Worm (Caenorhabditis elegans) whole organism, L3 larva: ENCODE results near the gene msp-49.
"Not testable (repeated sequence)": the region's sequence is repeated elsewhere in the genome, so short reads cannot be mapped to it uniquely, and the experiment has no call there.

Experiments used
- R02D3.7 ChIP-seq: fragments of 150-350 bp; optimal IDR thresholded peaks from 2 replicates; lab custom pipeline; 2014; ENCODE audit warnings: missing biosample characterization, missing genetic modification characterization
- aly-2 ChIP-seq: fragments of 150-350 bp; optimal IDR thresholded peaks from 2 replicates; lab custom pipeline; 2014; ENCODE audit warnings: missing biosample characterization, missing genetic modification characterization
- ceh-16 ChIP-seq: sonication (generic microtip); optimal IDR thresholded peaks from 2 replicates; lab custom pipeline; 2017; ENCODE audit warnings: missing biosample characterization, missing genetic modification characterization
- ceh-28 ChIP-seq: fragments of 150-350 bp; optimal IDR thresholded peaks from 2 replicates; lab custom pipeline; 2014; ENCODE audit warnings: missing biosample characterization, missing genetic modification reagents, missing genetic modification characterization
- ceh-82 ChIP-seq: fragments of 150-350 bp; optimal IDR thresholded peaks from 2 replicates; lab custom pipeline; 2014; ENCODE audit warnings: missing biosample characterization, missing genetic modification characterization
- ceh-9 ChIP-seq: sonication (generic microtip); optimal IDR thresholded peaks from 2 replicates; lab custom pipeline; 2018; ENCODE audit warnings: missing biosample characterization, missing genetic modification characterization
- daf-12 ChIP-seq: fragments of 150-350 bp; optimal IDR thresholded peaks from 2 replicates; lab custom pipeline; 2014; ENCODE audit warnings: missing biosample characterization, missing genetic modification reagents, missing genetic modification characterization
- elt-2 ChIP-seq: sonication (generic microtip); optimal IDR thresholded peaks from 2 replicates; lab custom pipeline; 2016; ENCODE audit warnings: missing genetic modification reagents, mild to moderate bottlenecking, missing genetic modification characterization, missing compliant biosample characterization
- elt-3 ChIP-seq, 3 experiments: fragments of 150-350 bp in 1 of 3; sonication (generic microtip) in 2 of 3; optimal IDR thresholded peaks; 2 replicates in 2 of 3; 4 replicates in 1 of 3; lab custom pipeline; 2014 to 2017; ENCODE audit warnings: missing biosample characterization in 3 of 3, missing genetic modification characterization in 3 of 3
- fkh-10 ChIP-seq: sonication (generic microtip); optimal IDR thresholded peaks from 2 replicates; lab custom pipeline; 2017; ENCODE audit warnings: missing biosample characterization, missing genetic modification reagents, missing genetic modification characterization
- fkh-2 ChIP-seq: fragments of 150-350 bp; optimal IDR thresholded peaks from 2 replicates; lab custom pipeline; 2014; ENCODE audit warnings: missing biosample characterization, missing genetic modification reagents, missing genetic modification characterization
- jun-1 ChIP-seq: fragments of 150-350 bp; optimal IDR thresholded peaks from 2 replicates; lab custom pipeline; 2014; ENCODE audit warnings: missing biosample characterization, missing genetic modification reagents, missing genetic modification characterization
- lin-15B ChIP-seq: fragments of 150-350 bp; optimal IDR thresholded peaks from 2 replicates; lab custom pipeline; 2014; ENCODE audit warnings: missing biosample characterization, missing genetic modification characterization
- lin-39 ChIP-seq: fragments of 150-350 bp; optimal IDR thresholded peaks from 2 replicates; lab custom pipeline; 2018; ENCODE audit warnings: missing biosample characterization, missing genetic modification reagents, missing genetic modification characterization
- lsy-12 ChIP-seq: sonication (generic microtip); optimal IDR thresholded peaks from 2 replicates; lab custom pipeline; 2016; ENCODE audit warnings: mild to moderate bottlenecking, missing genetic modification characterization, missing compliant biosample characterization
- mdl-1 ChIP-seq: fragments of 150-350 bp; optimal IDR thresholded peaks from 2 replicates; lab custom pipeline; 2014; ENCODE audit warnings: missing biosample characterization, missing genetic modification characterization
- nhr-11 ChIP-seq: fragments of 150-350 bp; optimal IDR thresholded peaks from 2 replicates; lab custom pipeline; 2014; ENCODE audit warnings: missing biosample characterization, missing genetic modification characterization
- nhr-12 ChIP-seq: fragments of 150-350 bp; optimal IDR thresholded peaks from 2 replicates; lab custom pipeline; 2014; ENCODE audit warnings: missing biosample characterization, missing genetic modification characterization
- nhr-25 ChIP-seq: sonication (generic microtip); optimal IDR thresholded peaks from 2 replicates; lab custom pipeline; 2017; ENCODE audit warnings: missing biosample characterization, missing genetic modification characterization
- nhr-28 ChIP-seq: fragments of 150-350 bp; optimal IDR thresholded peaks from 2 replicates; lab custom pipeline; 2014; ENCODE audit warnings: missing biosample characterization, missing genetic modification characterization
- nhr-43 ChIP-seq: sonication (generic microtip); optimal IDR thresholded peaks from 2 replicates; lab custom pipeline; 2016; ENCODE audit warnings: mild to moderate bottlenecking, missing genetic modification characterization, missing compliant biosample characterization; ENCODE audit not compliant: poor library complexity, severe bottlenecking
- nhr-67 ChIP-seq: fragments of 150-350 bp; optimal IDR thresholded peaks from 2 replicates; lab custom pipeline; 2014; ENCODE audit warnings: missing biosample characterization, missing genetic modification characterization
- nhr-76 ChIP-seq: fragments of 150-350 bp; sonication (generic microtip); optimal IDR thresholded peaks from 5 replicates; lab custom pipeline; 2014; ENCODE audit warnings: missing biosample characterization, missing genetic modification characterization
- pha-4 ChIP-seq: fragments of 150-350 bp; optimal IDR thresholded peaks from 2 replicates; lab custom pipeline; 2014; ENCODE audit warnings: missing biosample characterization, missing genetic modification reagents, missing genetic modification characterization
- sea-2 ChIP-seq: fragments of 150-350 bp; sonication (generic microtip); optimal IDR thresholded peaks from 4 replicates; lab custom pipeline; 2014; ENCODE audit warnings: missing biosample characterization, missing genetic modification reagents, missing genetic modification characterization
- skn-1 ChIP-seq: fragments of 150-350 bp; optimal IDR thresholded peaks from 2 replicates; lab custom pipeline; 2014; ENCODE audit warnings: missing biosample characterization, missing genetic modification characterization
- snpc-4 ChIP-seq: fragments of 150-350 bp; optimal IDR thresholded peaks from 2 replicates; lab custom pipeline; 2014; ENCODE audit warnings: missing biosample characterization, missing genetic modification characterization
- tbx-2 ChIP-seq: sonication (generic microtip); optimal IDR thresholded peaks from 2 replicates; lab custom pipeline; 2016; ENCODE audit warnings: mild to moderate bottlenecking, missing genetic modification characterization, missing compliant biosample characterization
- unc-39 ChIP-seq: sonication (generic microtip); optimal IDR thresholded peaks from 4 replicates; lab custom pipeline; 2017; ENCODE audit warnings: missing biosample characterization, missing genetic modification characterization
- unc-62 ChIP-seq: fragments of 150-350 bp; sonication (generic microtip); optimal IDR thresholded peaks from 4 replicates; lab custom pipeline; 2014; ENCODE audit warnings: missing biosample characterization, missing genetic modification reagents, missing genetic modification characterization
- zag-1 ChIP-seq: fragments of 150-350 bp; optimal IDR thresholded peaks from 2 replicates; lab custom pipeline; 2014; ENCODE audit warnings: missing biosample characterization, missing genetic modification characterization
- ztf-11 ChIP-seq: fragments of 150-350 bp; optimal IDR thresholded peaks from 2 replicates; lab custom pipeline; 2014; ENCODE audit warnings: missing biosample characterization, missing genetic modification characterization
- ztf-4 ChIP-seq: fragments of 150-350 bp; optimal IDR thresholded peaks from 2 replicates; lab custom pipeline; 2014; ENCODE audit warnings: missing biosample characterization, missing genetic modification characterization

Gene msp-49

DNA sequence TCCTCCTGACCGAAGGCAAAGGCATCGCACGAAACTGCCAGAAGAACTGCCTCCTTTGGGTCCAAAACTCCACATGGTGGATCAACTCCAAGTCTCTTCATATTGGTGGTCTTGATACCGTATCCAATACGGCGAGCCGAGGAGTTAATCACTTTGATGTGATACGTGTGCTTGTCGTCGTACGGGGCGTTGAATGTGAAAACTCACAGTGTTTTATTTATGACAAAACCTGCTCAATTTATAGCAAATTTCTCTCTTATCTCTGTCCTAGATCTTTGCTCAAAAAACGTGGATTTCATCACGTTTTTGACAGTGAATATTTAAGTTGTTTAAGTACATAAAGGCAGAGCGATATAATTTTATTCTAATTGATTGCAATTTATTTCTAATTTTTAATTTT, 35.4 kb upstream of the msp-49 start, which contains the start of gene F58A6.9:
Gene F58A6.9 (minus strand): TSS at position 101 of the 400 bp plus-strand sequence.
- not testable (repeated sequence) for TF ChIP-seq nhr-28; R02D3.7; lsy-12 (tag; lab: Kevin White, UChicago)
- TF ChIP-seq, all 47 proteins: peak for 0; not testable (repeated sequence) for 47

DNA sequence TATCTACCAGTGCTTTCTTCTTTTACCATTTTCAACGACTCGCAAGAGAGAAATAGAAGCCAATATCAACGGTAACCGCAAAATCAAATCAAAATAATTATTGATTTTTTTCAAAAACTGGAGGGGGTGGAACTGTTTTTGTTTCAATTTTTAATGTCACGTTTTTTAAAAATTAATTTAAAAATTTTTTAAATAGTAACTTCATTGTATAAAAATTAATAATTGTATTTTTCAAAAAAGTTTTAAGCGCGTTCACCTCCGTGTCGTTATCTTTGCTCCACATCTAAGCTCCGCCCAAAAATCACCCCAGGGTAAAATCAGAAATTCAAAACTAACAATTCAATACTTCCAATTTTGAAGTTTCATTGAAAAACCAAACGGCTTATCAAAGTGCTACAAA, 33.1 kb upstream of the msp-49 start, which contains the start of gene C27D6.11:
Gene C27D6.11 (minus strand): TSS at position 101 of the 400 bp plus-strand sequence.
- TF ChIP-seq nhr-25 (no peak), unc-39 (tag; lab: Kevin White, UChicago) (no peak), ceh-82 (no peak), nhr-28 (no peak), elt-2 (no peak), pha-4 (tag; lab: Kevin White, UChicago) (no peak), zag-1 (tag; lab: Kevin White, UChicago) (no peak), lin-15B (no peak), R02D3.7 (no peak), nhr-67 (tag; lab: Kevin White, UChicago) (no peak), lin-39 (tag; lab: Kevin White, UChicago) (no peak), elt-3 (tag; optimal IDR thresholded peaks at IDR 0.05; lab: Kevin White, UChicago) (no peak), nhr-76 (no peak), lsy-12 (tag; lab: Kevin White, UChicago) (no peak), mdl-1 (tag; lab: Kevin White, UChicago) (no peak), tbx-2 (no peak), ceh-9 (tag; lab: Kevin White, UChicago) (no peak)

DNA sequence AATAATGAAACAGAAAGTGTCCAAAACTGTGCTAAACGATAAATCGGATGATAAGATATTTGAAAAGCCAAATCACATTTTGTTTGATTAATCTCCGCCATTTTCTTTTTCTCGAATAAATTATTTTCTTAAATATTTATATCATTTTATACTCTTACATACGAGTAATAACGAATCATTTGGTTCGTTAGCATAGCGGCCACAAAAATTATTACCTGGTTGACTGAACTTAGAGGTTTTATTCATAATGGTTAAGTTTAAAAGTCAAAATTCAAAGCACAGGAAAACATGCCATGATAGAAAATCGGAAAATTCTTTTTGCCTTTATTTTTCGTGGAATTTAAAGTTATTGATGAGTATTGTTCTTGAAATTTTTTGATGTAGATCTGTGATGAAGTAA, 30.9 kb upstream of the msp-49 start, which contains the start of gene srb-5:
Gene srb-5 (minus strand): TSS at position 101 of the 400 bp plus-strand sequence.
- TF ChIP-seq nhr-43 (tag; lab: Kevin White, UChicago) (no peak), nhr-11 (tag; lab: Kevin White, UChicago) (no peak), R02D3.7 (no peak), ceh-16 (no peak), snpc-4 (no peak), skn-1 (tag; lab: Kevin White, UChicago) (no peak), ztf-11 (tag; lab: Kevin White, UChicago) (no peak), unc-62 (GFP tag; lab: Kevin White, UChicago) (no peak), elt-2 (no peak), ztf-4 (no peak), tbx-2 (no peak), pha-4 (tag; lab: Kevin White, UChicago) (no peak), nhr-76 (no peak), daf-12 (tag; lab: Kevin White, UChicago) (no peak), lin-39 (tag; lab: Kevin White, UChicago) (no peak), ceh-28 (tag; lab: Kevin White, UChicago) (no peak), fkh-10 (no peak), fkh-2 (tag; lab: Kevin White, UChicago) (no peak)
- TF ChIP-seq, all 47 proteins: peak for 0

ce11 chrII:5166738-5167137, 27.4 kb upstream of the msp-49 start, which contains the start of gene srb-3:
Gene srb-3, minus strand, starts transcription at chrII:5166838.
- TF ChIP-seq elt-3 (tag; optimal IDR thresholded peaks at IDR 0.05; lab: Kevin White, UChicago) (no peak), nhr-28 (no peak), aly-2 (tag; lab: Kevin White, UChicago) (no peak), ceh-16 (no peak), sea-2 (GFP tag; lab: Kevin White, UChicago) (no peak), nhr-25 (no peak), fkh-10 (no peak), nhr-43 (tag; lab: Kevin White, UChicago) (no peak), skn-1 (tag; lab: Kevin White, UChicago) (no peak), R02D3.7 (no peak), ceh-9 (tag; lab: Kevin White, UChicago) (no peak), jun-1 (tag; lab: Kevin White, UChicago) (no peak)

ce11 chrII:5170932-5171331, 23.2 kb upstream of the msp-49 start, which contains the start of gene srb-1:
Gene srb-1, minus strand, starts transcription at chrII:5171032.
- TF ChIP-seq nhr-67 (tag; lab: Kevin White, UChicago), result no peak
- no peak for TF ChIP-seq lsy-12 (tag; lab: Kevin White, UChicago)
- TF ChIP-seq nhr-25, result no peak
- no peak for TF ChIP-seq nhr-12 (tag; lab: Kevin White, UChicago)
